Worm (Caenorhabditis elegans) whole organism, L1 larva: ENCODE measurements around the gene ceh-40.

ENCODE experiments used
- aly-2 ChIP-seq: fragments of 150-350 bp; optimal IDR thresholded peaks from 2 replicates; lab custom pipeline; 2014; ENCODE audit warnings: missing biosample characterization, missing genetic modification characterization
- lin-14 ChIP-seq: fragments of 200-800 bp; sonication (Bioruptor generic); optimal IDR thresholded peaks from 2 replicates; lab custom pipeline; 2018; ENCODE audit warnings: mild to moderate bottlenecking, missing genetic modification characterization, moderate library complexity, missing compliant biosample characterization
- lir-3 ChIP-seq: sonication (generic microtip); optimal IDR thresholded peaks from 2 replicates; lab custom pipeline; 2016; ENCODE audit warnings: mild to moderate bottlenecking, missing genetic modification characterization, moderate library complexity, missing compliant biosample characterization; ENCODE audit not compliant: poor library complexity
- mab-9 ChIP-seq: fragments of 200-800 bp; sonication (Bioruptor generic); IDR thresholded peaks from 2 replicates; pipeline ENCODE4 v1.3.6; 2022; ENCODE audit warnings: missing genetic modification reagents, missing genetic modification characterization, missing compliant biosample characterization
- mdl-1 ChIP-seq, 2 experiments: fragments of 150-350 bp; optimal IDR thresholded peaks; 2 replicates each; lab custom pipeline; 2014 to 2017; ENCODE audit warnings: missing biosample characterization in 2 of 2, missing genetic modification characterization in 2 of 2, inconsistent platforms in 1 of 2
- nhr-90 ChIP-seq: sonication (generic microtip); optimal IDR thresholded peaks from 2 replicates; lab custom pipeline; 2016; ENCODE audit warnings: mild to moderate bottlenecking, missing genetic modification characterization, missing compliant biosample characterization; ENCODE audit not compliant: poor library complexity
- pax-3 ChIP-seq: fragments of 200-800 bp; sonication (Bioruptor generic); optimal IDR thresholded peaks from 2 replicates; lab custom pipeline; 2018; ENCODE audit warnings: mild to moderate bottlenecking, missing genetic modification characterization, moderate library complexity, missing compliant biosample characterization
- unc-62 ChIP-seq: fragments of 150-350 bp; optimal IDR thresholded peaks from 2 replicates; lab custom pipeline; 2014; ENCODE audit warnings: missing biosample characterization, missing genetic modification reagents, missing genetic modification characterization
- ztf-4 ChIP-seq: fragments of 150-350 bp; optimal IDR thresholded peaks from 2 replicates; lab custom pipeline; 2014; ENCODE audit warnings: missing biosample characterization, missing genetic modification characterization

DNA sequence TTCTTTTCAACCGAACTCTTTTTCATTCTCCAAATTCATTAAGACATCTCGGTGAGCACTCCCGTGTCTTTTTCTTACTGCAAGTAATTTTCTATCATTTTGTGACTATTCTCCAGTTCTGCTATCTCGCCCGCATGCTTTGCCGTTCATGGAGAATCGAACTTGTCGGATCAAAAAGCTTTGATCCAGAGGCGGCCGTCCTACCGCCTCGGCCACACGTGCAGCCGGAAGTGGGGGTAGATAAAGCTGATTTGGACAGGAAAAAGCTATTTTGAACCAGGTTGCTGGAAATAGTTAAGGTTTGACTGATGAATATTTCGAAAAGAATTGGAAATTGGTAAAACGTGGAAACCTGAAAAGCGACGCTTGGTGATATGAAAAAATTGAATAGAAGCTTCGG, 16.3 kb downstream of the ceh-40 start:
- no peak for TF ChIP-seq lin-14
- no peak for TF ChIP-seq ztf-4
- TF ChIP-seq lir-3 (tag; lab: Kevin White, UChicago): no peak
- TF ChIP-seq mab-9 (GFP tag; lab: Robert Waterston, UW): no peak
- no peak for TF ChIP-seq nhr-90
- TF ChIP-seq aly-2 (tag; lab: Kevin White, UChicago): no peak
- TF ChIP-seq unc-62 (GFP tag; lab: Kevin White, UChicago): no peak
- no peak for TF ChIP-seq pax-3
- no peak for TF ChIP-seq mdl-1 (tag; optimal IDR thresholded peaks at IDR 0.05; lab: Kevin White, UChicago)
